Fruit fly (Drosophila melanogaster) whole organism, embryonic: Measurements from ENCODE around the gene CG32816.

Experiments
- Atf6 ChIP-seq: fragments of 200-800 bp; sonication (Bioruptor generic); IDR thresholded peaks from 2 replicates; pipeline ENCODE4 v1.3.6; 2022; ENCODE audit warnings: missing biosample characterization, missing genetic modification characterization
- CG10543 ChIP-seq: fragments of 200-800 bp; sonication (Bioruptor generic); optimal IDR thresholded peaks from 3 replicates; lab custom pipeline; 2017; ENCODE audit warnings: missing biosample characterization, mild to moderate bottlenecking, missing genetic modification characterization, moderate library complexity
- CG11247 ChIP-seq: fragments of 200-800 bp; sonication (Bioruptor generic); IDR thresholded peaks from 2 replicates; pipeline ENCODE4 v1.3.6; 2022; ENCODE audit warnings: missing biosample characterization, missing genetic modification characterization
- CG11398 ChIP-seq: fragments of 200-800 bp; sonication (Bioruptor generic); optimal IDR thresholded peaks from 2 replicates; lab custom pipeline; 2016; ENCODE audit warnings: missing biosample characterization, missing genetic modification characterization
- CG11696 ChIP-seq: fragments of 200-800 bp; sonication (Bioruptor generic); IDR thresholded peaks from 2 replicates; pipeline ENCODE4 v1.3.6; 2022; ENCODE audit warnings: missing biosample characterization, missing genetic modification characterization
- CG12299 ChIP-seq: fragments of 200-800 bp; sonication (Bioruptor generic); optimal IDR thresholded peaks from 2 replicates; lab custom pipeline; 2018; ENCODE audit warnings: missing biosample characterization, mild to moderate bottlenecking, missing genetic modification characterization
- CG13123 ChIP-seq: fragments of 200-800 bp; sonication (Bioruptor generic); optimal IDR thresholded peaks from 2 replicates; lab custom pipeline; 2016; ENCODE audit warnings: missing biosample characterization, missing genetic modification characterization
- CG14050 ChIP-seq: fragments of 200-800 bp; sonication (Bioruptor generic); IDR thresholded peaks from 3 replicates; pipeline ENCODE4 v1.3.6; 2022; ENCODE audit warnings: missing biosample characterization, missing genetic modification characterization
- CG16863 ChIP-seq: fragments of 200-800 bp; sonication (Bioruptor generic); optimal IDR thresholded peaks from 3 replicates; lab custom pipeline; 2016; ENCODE audit warnings: missing biosample characterization, missing genetic modification characterization
- CG18476 ChIP-seq: fragments of 200-800 bp; sonication (Bioruptor generic); optimal IDR thresholded peaks from 2 replicates; lab custom pipeline; 2016; ENCODE audit warnings: missing biosample characterization, mild to moderate bottlenecking, missing genetic modification characterization
- CG18764 ChIP-seq: fragments of 200-800 bp; sonication (Bioruptor generic); optimal IDR thresholded peaks from 3 replicates; lab custom pipeline; 2016; ENCODE audit warnings: missing biosample characterization, missing genetic modification characterization
- CG2202 ChIP-seq: fragments of 200-800 bp; sonication (Bioruptor generic); optimal IDR thresholded peaks from 2 replicates; lab custom pipeline; 2018; ENCODE audit warnings: missing biosample characterization, mild to moderate bottlenecking, missing genetic modification characterization
- CG3065 ChIP-seq: fragments of 200-800 bp; sonication (Bioruptor generic); optimal IDR thresholded peaks from 2 replicates; lab custom pipeline; 2016; ENCODE audit warnings: missing biosample characterization, missing genetic modification characterization
- CG31365 ChIP-seq: fragments of 200-800 bp; sonication (Bioruptor generic); optimal IDR thresholded peaks from 2 replicates; lab custom pipeline; 2018; ENCODE audit warnings: missing biosample characterization, mild to moderate bottlenecking, missing genetic modification characterization
- CG32772 ChIP-seq: fragments of 200-800 bp; sonication (Bioruptor generic); IDR thresholded peaks from 2 replicates; pipeline ENCODE4 v1.3.6; 2022; ENCODE audit warnings: missing biosample characterization, missing genetic modification characterization
- CG34224 ChIP-seq: fragments of 200-800 bp; sonication (Bioruptor generic); IDR thresholded peaks from 3 replicates; pipeline ENCODE4 v1.3.6; 2022; ENCODE audit warnings: missing biosample characterization, missing genetic modification characterization; ENCODE audit not compliant: partially characterized antibody
- CG34376 ChIP-seq: fragments of 200-800 bp; sonication (Bioruptor generic); optimal IDR thresholded peaks from 2 replicates; lab custom pipeline; 2018; ENCODE audit warnings: missing biosample characterization, mild to moderate bottlenecking, missing genetic modification characterization
- CG3995 ChIP-seq: fragments of 200-800 bp; sonication (Bioruptor generic); optimal IDR thresholded peaks from 3 replicates; lab custom pipeline; 2016; ENCODE audit warnings: missing biosample characterization, missing genetic modification characterization
- CG4282 ChIP-seq: fragments of 200-800 bp; sonication (Bioruptor generic); optimal IDR thresholded peaks from 2 replicates; lab custom pipeline; 2016; ENCODE audit warnings: missing biosample characterization, missing genetic modification characterization
- CG4328 ChIP-seq: fragments of 200-800 bp; sonication (Bioruptor generic); optimal IDR thresholded peaks from 3 replicates; lab custom pipeline; 2017; ENCODE audit warnings: missing biosample characterization, missing genetic modification reagents, missing genetic modification characterization
- CG6254 ChIP-seq: fragments of 200-800 bp; sonication (Bioruptor generic); optimal IDR thresholded peaks from 3 replicates; lab custom pipeline; 2017; ENCODE audit warnings: mild to moderate bottlenecking, missing biosample characterization, missing genetic modification reagents, missing genetic modification characterization
- CG7928 ChIP-seq: fragments of 200-800 bp; sonication (Bioruptor generic); optimal IDR thresholded peaks from 2 replicates; lab custom pipeline; 2017; ENCODE audit warnings: missing biosample characterization, mild to moderate bottlenecking, missing genetic modification characterization
- Camta ChIP-seq: fragments of 200-800 bp; sonication (Bioruptor generic); optimal IDR thresholded peaks from 2 replicates; lab custom pipeline; 2016; ENCODE audit warnings: missing biosample characterization, missing genetic modification characterization
- Dip2 ChIP-seq: fragments of 200-800 bp; sonication (Bioruptor generic); IDR thresholded peaks from 2 replicates; pipeline ENCODE4 v1.3.6; 2022; ENCODE audit warnings: missing biosample characterization, missing genetic modification characterization
- Dip3 ChIP-seq: fragments of 200-800 bp; sonication (Bioruptor generic); optimal IDR thresholded peaks from 3 replicates; lab custom pipeline; 2016; ENCODE audit warnings: missing biosample characterization, missing genetic modification characterization
- E2f2 ChIP-seq: fragments of 200-800 bp; sonication (Bioruptor generic); IDR thresholded peaks from 2 replicates; pipeline ENCODE4 v1.3.6; 2022; ENCODE audit warnings: missing biosample characterization, missing genetic modification characterization
- Gug ChIP-seq: fragments of 200-800 bp; sonication (Bioruptor generic); IDR thresholded peaks from 4 replicates; pipeline ENCODE4 v1.3.6; 2022; ENCODE audit warnings: missing biosample characterization, missing genetic modification characterization
- Jarid2 ChIP-seq: fragments of 200-800 bp; sonication (Bioruptor generic); optimal IDR thresholded peaks from 3 replicates; lab custom pipeline; 2017; ENCODE audit warnings: mild to moderate bottlenecking, missing biosample characterization, missing genetic modification reagents, missing genetic modification characterization
- Mad ChIP-seq: fragments of 200-800 bp; sonication (Bioruptor generic); optimal IDR thresholded peaks from 2 replicates; lab custom pipeline; 2016; ENCODE audit warnings: missing biosample characterization, missing genetic modification characterization
- Pdp1 ChIP-seq, 2 experiments: fragments of 200-800 bp; sonication (Bioruptor generic); optimal IDR thresholded peaks; 3 replicates each; lab custom pipeline; 2016; ENCODE audit warnings: missing biosample characterization in 2 of 2, missing genetic modification characterization in 2 of 2, mild to moderate bottlenecking in 1 of 2, moderate library complexity in 1 of 2
- bigmax ChIP-seq: fragments of 200-800 bp; sonication (Bioruptor generic); optimal IDR thresholded peaks from 2 replicates; lab custom pipeline; 2018; ENCODE audit warnings: missing biosample characterization, mild to moderate bottlenecking, missing genetic modification characterization
- chif ChIP-seq, 2 experiments: fragments of 200-800 bp; sonication (Bioruptor generic); optimal IDR thresholded peaks; 3 replicates each; lab custom pipeline; 2016; ENCODE audit warnings: missing biosample characterization in 2 of 2, missing genetic modification characterization in 2 of 2
- chinmo ChIP-seq: fragments of 200-800 bp; sonication (Bioruptor generic); IDR thresholded peaks from 4 replicates; pipeline ENCODE4 v1.3.6; 2022; ENCODE audit warnings: missing biosample characterization, missing genetic modification characterization; ENCODE audit not compliant: partially characterized antibody
- chm ChIP-seq: fragments of 200-800 bp; sonication (Bioruptor generic); IDR thresholded peaks from 2 replicates; pipeline ENCODE4 v1.3.6; 2022; ENCODE audit warnings: missing biosample characterization, missing genetic modification characterization
- crol ChIP-seq: fragments of 200-800 bp; sonication (Bioruptor generic); IDR thresholded peaks from 2 replicates; pipeline ENCODE4 v1.3.6; 2022; ENCODE audit warnings: missing biosample characterization, missing genetic modification characterization
- ftz-f1 ChIP-seq: fragments of 200-800 bp; sonication (Bioruptor generic); optimal IDR thresholded peaks from 2 replicates; lab custom pipeline; 2016; ENCODE audit warnings: missing biosample characterization, missing genetic modification characterization
- grau ChIP-seq: fragments of 200-800 bp; optimal IDR thresholded peaks from 3 replicates; lab custom pipeline; 2019; ENCODE audit warnings: missing biosample characterization, mild to moderate bottlenecking, missing genetic modification characterization, moderate library complexity
- mam ChIP-seq: fragments of 200-800 bp; sonication (Bioruptor generic); optimal IDR thresholded peaks from 3 replicates; lab custom pipeline; 2016; ENCODE audit warnings: missing biosample characterization, missing genetic modification characterization
- nerfin-2 ChIP-seq: fragments of 200-800 bp; sonication (Bioruptor generic); IDR thresholded peaks from 2 replicates; pipeline ENCODE4 v1.3.6; 2022; ENCODE audit warnings: missing biosample characterization, missing genetic modification characterization; ENCODE audit not compliant: partially characterized antibody
- salm ChIP-seq: fragments of 200-800 bp; sonication (Bioruptor generic); optimal IDR thresholded peaks from 2 replicates; lab custom pipeline; 2018; ENCODE audit warnings: missing biosample characterization, mild to moderate bottlenecking, missing genetic modification characterization
- sima ChIP-seq: fragments of 200-800 bp; sonication (Bioruptor generic); optimal IDR thresholded peaks from 2 replicates; lab custom pipeline; 2016; ENCODE audit warnings: missing biosample characterization, missing genetic modification characterization
- sqz ChIP-seq: fragments of 200-800 bp; sonication (Bioruptor generic); optimal IDR thresholded peaks from 3 replicates; lab custom pipeline; 2018; ENCODE audit warnings: missing biosample characterization, mild to moderate bottlenecking, missing genetic modification characterization
- ssp ChIP-seq: fragments of 200-800 bp; sonication (Bioruptor generic); IDR thresholded peaks from 2 replicates; pipeline ENCODE4 v1.3.6; 2022; ENCODE audit warnings: missing biosample characterization, missing genetic modification characterization
- sug ChIP-seq: fragments of 200-800 bp; optimal IDR thresholded peaks from 2 replicates; lab custom pipeline; 2019; ENCODE audit warnings: missing biosample characterization, mild to moderate bottlenecking, missing genetic modification characterization, moderate library complexity
- tll ChIP-seq, 2 experiments: fragments of 200-800 bp in 1 of 2; fragments of >200 bp in 1 of 2; sonication (Bioruptor generic) in 1 of 2; optimal IDR thresholded peaks; 2 replicates each; lab custom pipeline; 2017 to 2019; ENCODE audit warnings: missing biosample characterization in 2 of 2, missing genetic modification characterization in 2 of 2, mild to moderate bottlenecking in 1 of 2, moderate library complexity in 1 of 2
- twi ChIP-seq: fragments of 200-800 bp; optimal IDR thresholded peaks from 2 replicates; lab custom pipeline; 2019; ENCODE audit warnings: missing biosample characterization, mild to moderate bottlenecking, missing genetic modification characterization, moderate library complexity
- yki ChIP-seq: fragments of >200 bp; optimal IDR thresholded peaks from 3 replicates; lab custom pipeline; 2018
- zf30C ChIP-seq: fragments of 200-800 bp; sonication (Bioruptor generic); optimal IDR thresholded peaks from 3 replicates; lab custom pipeline; 2018; ENCODE audit warnings: missing biosample characterization, mild to moderate bottlenecking, missing genetic modification characterization

CG32816 gene

dm6 chrX:509117-509516 lies 38.6 kb upstream of the CG32816 start, which contains the start of gene arg:
arg (plus strand) TSS chrX:509435.
- no peak for TF ChIP-seq tll (GFP tag; optimal IDR thresholded peaks at IDR 0.05; lab: Kevin White, UChicago)
- TF ChIP-seq Pdp1 (GFP tag; optimal IDR thresholded peaks at IDR 0.05; lab: Kevin White, UChicago) = peak in 1 of 2 experiments; percentile 30
- peak; percentile 23 for TF ChIP-seq ftz-f1 (GFP tag; lab: Kevin White, UChicago)
- peak; percentile 3 for TF ChIP-seq CG10543 (GFP tag; lab: Kevin White, UChicago)
- peak; percentile 90 for TF ChIP-seq CG34376 (GFP tag; lab: Kevin White, UChicago)
- peak; percentile 78 for TF ChIP-seq sug
- TF ChIP-seq CG31365 (tag; lab: Kevin White, UChicago) = no peak
- no peak for TF ChIP-seq Camta (GFP tag; lab: Kevin White, UChicago)

- TF ChIP-seq salm (tag; lab: Kevin White, UChicago) = peak; percentile 80
- no peak for TF ChIP-seq zf30C (GFP tag; lab: Kevin White, UChicago)
- peak; percentile 89 for TF ChIP-seq CG12299 (tag; lab: Kevin White, UChicago)
- 0 out of 2 replicates have a peak, but pooled peaks have one; percentile 28 for TF ChIP-seq CG11696 (GFP tag; lab: Robert Waterston, UW)
- TF ChIP-seq chinmo (GFP tag; lab: Robert Waterston, UW) = peak; percentile 77; the same call in 3 of the 4 replicates
- peak; percentile 54 for TF ChIP-seq CG4282 (GFP tag; lab: Kevin White, UChicago)
- TF ChIP-seq mam = peak; percentile 83
- TF ChIP-seq CG34224 (GFP tag; lab: Robert Waterston, UW) = no peak
- TF ChIP-seq chm = no peak; the same call in 1 of the 2 replicates
- peak; percentile 20 for TF ChIP-seq sima (GFP tag; lab: Kevin White, UChicago)
- TF ChIP-seq ssp = no peak; the same call in 1 of the 2 replicates
- TF ChIP-seq sqz = peak; percentile 64
- TF ChIP-seq CG4328 (GFP tag; lab: Kevin White, UChicago) = peak; percentile 81
- TF ChIP-seq CG7928 = peak; percentile 47
- TF ChIP-seq CG11247 (GFP tag; lab: Robert Waterston, UW) = peak; percentile 63
- peak; percentile 51 to 71 for TF ChIP-seq chif (GFP tag; optimal IDR thresholded peaks at IDR 0.05; lab: Kevin White, UChicago)
- peak; percentile 53 for TF ChIP-seq CG13123 (GFP tag; lab: Kevin White, UChicago)
- TF ChIP-seq CG14050 (GFP tag; lab: Robert Waterston, UW) = peak; percentile 41; the same call in 1 of the 3 replicates
- TF ChIP-seq Jarid2 (GFP tag; lab: Kevin White, UChicago) = peak; percentile 59
- peak; percentile 25 for TF ChIP-seq bigmax (GFP tag; lab: Kevin White, UChicago)
- peak; percentile 43 for TF ChIP-seq twi
- peak; percentile 39; the same call in 1 of the 2 replicates for TF ChIP-seq Dip2 (GFP tag; lab: Robert Waterston, UW)
- TF ChIP-seq nerfin-2 = 0 out of 2 replicates have a peak, but pooled peaks have one; percentile 19
- no peak for TF ChIP-seq yki
- peak; percentile 66 for TF ChIP-seq Mad
- peak; percentile 77 for TF ChIP-seq CG11398 (GFP tag; lab: Kevin White, UChicago)
- TF ChIP-seq crol (GFP tag; lab: Robert Waterston, UW) = no peak
- peak; percentile 59; the same call in 1 of the 2 replicates for TF ChIP-seq E2f2
- peak; percentile 87 for TF ChIP-seq grau (tag; lab: Kevin White, UChicago)
- TF ChIP-seq CG16863 (GFP tag; lab: Kevin White, UChicago) = peak; percentile 70
- peak; percentile 89 for TF ChIP-seq Atf6
- TF ChIP-seq CG3995 (GFP tag; lab: Kevin White, UChicago) = peak; percentile 52
- TF ChIP-seq Gug = peak; percentile 37; the same call in 1 of the 4 replicates
- TF ChIP-seq CG6254 = peak; percentile 9
- peak; percentile 53; the same call in 1 of the 2 replicates for TF ChIP-seq CG32772
- peak; percentile 50 for TF ChIP-seq CG3065 (GFP tag; lab: Kevin White, UChicago)
- TF ChIP-seq CG18476 = peak; percentile 78
- peak; percentile 52 for TF ChIP-seq CG2202 (tag; lab: Kevin White, UChicago)
- peak; percentile 77 for TF ChIP-seq Dip3 (GFP tag; lab: Kevin White, UChicago)
- TF ChIP-seq Camta (GFP tag; lab: Kevin White, UChicago) = peak; percentile 68
- peak; percentile 67 for TF ChIP-seq CG18764 (GFP tag; lab: Kevin White, UChicago)
Observed at dm6 chrX:499589-500041, 29.1 kb upstream of the CG32816 start.
